Worm (Caenorhabditis elegans) whole organism, early embryonic: ENCODE results near the gene C09G9.5.

ENCODE experiments used
- B0310.2 ChIP-seq: sonication (generic microtip); optimal IDR thresholded peaks from 2 replicates; lab custom pipeline; 2016; ENCODE audit warnings: mild to moderate bottlenecking, missing genetic modification characterization, missing compliant biosample characterization
- F13C5.2 ChIP-seq: sonication (generic microtip); optimal IDR thresholded peaks from 2 replicates; lab custom pipeline; 2017; ENCODE audit warnings: mild to moderate bottlenecking, missing genetic modification characterization, inconsistent platforms, missing compliant biosample characterization
- aly-1 ChIP-seq: sonication (generic microtip); optimal IDR thresholded peaks from 2 replicates; lab custom pipeline; 2016; ENCODE audit warnings: missing genetic modification characterization, missing compliant biosample characterization
- ama-1 ChIP-seq: fragments of 150-350 bp; optimal IDR thresholded peaks from 2 replicates; lab custom pipeline; 2014
- ceh-13 ChIP-seq: fragments of 200-800 bp; sonication (Bioruptor generic); optimal IDR thresholded peaks from 2 replicates; lab custom pipeline; 2018; ENCODE audit warnings: mild to moderate bottlenecking, missing genetic modification characterization, missing compliant biosample characterization
- ceh-36 ChIP-seq: sonication (generic microtip); optimal IDR thresholded peaks from 2 replicates; lab custom pipeline; 2016; ENCODE audit warnings: missing genetic modification characterization, inconsistent platforms, missing compliant biosample characterization
- ets-7 ChIP-seq: sonication (generic microtip); optimal IDR thresholded peaks from 2 replicates; lab custom pipeline; 2016; ENCODE audit warnings: missing genotype, missing genetic modification characterization, missing compliant biosample characterization
- flt-1 ChIP-seq: fragments of 200-800 bp; sonication (Bioruptor generic); IDR thresholded peaks from 2 replicates; pipeline ENCODE4 v1.3.6; 2022; ENCODE audit warnings: missing genetic modification characterization, missing compliant biosample characterization
- hmbx-1 ChIP-seq: sonication (generic microtip); optimal IDR thresholded peaks from 2 replicates; lab custom pipeline; 2016; ENCODE audit warnings: mild to moderate bottlenecking, missing genetic modification characterization, missing compliant biosample characterization
- hmg-4 ChIP-seq: fragments of 200-800 bp; sonication (Bioruptor generic); optimal IDR thresholded peaks from 2 replicates; lab custom pipeline; 2018; ENCODE audit warnings: mild to moderate bottlenecking, missing genetic modification characterization, missing compliant biosample characterization
- hnd-1 ChIP-seq: sonication (generic microtip); optimal IDR thresholded peaks from 2 replicates; lab custom pipeline; 2016; ENCODE audit warnings: missing genetic modification characterization, missing compliant biosample characterization
- pes-1 ChIP-seq: fragments of 200-800 bp; sonication (Bioruptor generic); IDR thresholded peaks from 2 replicates; pipeline ENCODE4 v1.3.6; 2022; ENCODE audit warnings: missing genetic modification reagents, missing genetic modification characterization, missing compliant biosample characterization
- scrt-1 ChIP-seq: fragments of 200-800 bp; sonication (Bioruptor generic); IDR thresholded peaks from 2 replicates; pipeline ENCODE4 v1.3.6; 2022; ENCODE audit warnings: missing genetic modification characterization, missing compliant biosample characterization
- sea-1 ChIP-seq: fragments of 200-800 bp; sonication (Bioruptor generic); conservative IDR thresholded peaks from 2 replicates; pipeline ENCODE4 v1.3.6; 2022; ENCODE audit warnings: missing genetic modification characterization, missing compliant biosample characterization
- tbx-11 ChIP-seq: fragments of 200-800 bp; sonication (Bioruptor generic); IDR thresholded peaks from 2 replicates; pipeline ENCODE4 v1.3.6; 2022; ENCODE audit warnings: missing genetic modification characterization, missing compliant biosample characterization
- tbx-37 ChIP-seq: fragments of 200-800 bp; sonication (Bioruptor generic); conservative IDR thresholded peaks from 2 replicates; pipeline ENCODE4 v1.3.6; 2022; ENCODE audit warnings: missing genetic modification reagents, missing genetic modification characterization, missing compliant biosample characterization
- tra-4 ChIP-seq: sonication (generic microtip); optimal IDR thresholded peaks from 2 replicates; lab custom pipeline; 2017; ENCODE audit warnings: missing genetic modification characterization, missing compliant biosample characterization

Gene C09G9.5

ce11 chrIV:8923381-8923780 is 37.1 kb downstream of the C09G9.5 start:
- no peak for TF ChIP-seq pes-1 (GFP tag; lab: Robert Waterston, UW)
- TF ChIP-seq ets-7 (tag; lab: Kevin White, UChicago): no peak
- no peak for TF ChIP-seq sea-1 (GFP tag; lab: Robert Waterston, UW)
- no peak for TF ChIP-seq tbx-11 (GFP tag; lab: Robert Waterston, UW)
- TF ChIP-seq tbx-37: no peak
- TF ChIP-seq aly-1 (tag; lab: Kevin White, UChicago): no peak
- TF ChIP-seq scrt-1 (GFP tag; lab: Robert Waterston, UW): no peak
- no peak for TF ChIP-seq hmg-4 (GFP tag; lab: Kevin White, UChicago)
- TF ChIP-seq flt-1 (GFP tag; lab: Robert Waterston, UW): no peak
- no peak for TF ChIP-seq ceh-36 (tag; lab: Kevin White, UChicago)
- no peak for TF ChIP-seq hmbx-1
- no peak for TF ChIP-seq hnd-1 (tag; lab: Kevin White, UChicago)

ce11 chrIV:8924126-8924525 is 37.8 kb downstream of the C09G9.5 start:
- TF ChIP-seq scrt-1 (GFP tag; lab: Robert Waterston, UW): no peak
- TF ChIP-seq B0310.2: no peak
- TF ChIP-seq tbx-37: no peak
- TF ChIP-seq F13C5.2 (tag; lab: Kevin White, UChicago): no peak

ce11 chrIV:8925990-8926389 is 39.7 kb downstream of the C09G9.5 start, which contains the start of the genes D1046.2 and cfim-2:
Gene D1046.2 (minus strand): TSS chrIV:8926067.
Gene cfim-2 (plus strand): TSS chrIV:8926324.
- TF ChIP-seq tbx-37 (no peak), pes-1 (GFP tag; lab: Robert Waterston, UW) (no peak), scrt-1 (GFP tag; lab: Robert Waterston, UW) (no peak), tra-4 (tag; lab: Kevin White, UChicago) (no peak), ets-7 (tag; lab: Kevin White, UChicago) (no peak), B0310.2 (no peak), flt-1 (GFP tag; lab: Robert Waterston, UW) (no peak), sea-1 (GFP tag; lab: Robert Waterston, UW) (no peak), ceh-36 (tag; lab: Kevin White, UChicago) (no peak), ama-1 (lab: Kevin White, UChicago) (no peak), hnd-1 (tag; lab: Kevin White, UChicago) (no peak), hmg-4 (GFP tag; lab: Kevin White, UChicago) (no peak), tbx-11 (GFP tag; lab: Robert Waterston, UW) (no peak), F13C5.2 (tag; lab: Kevin White, UChicago) (no peak), ceh-13 (no peak), hmbx-1 (no peak), aly-1 (tag; lab: Kevin White, UChicago) (no peak)

ce11 chrIV:8926511-8926910 is 40.2 kb downstream of the C09G9.5 start:
- TF ChIP-seq B0310.2: no peak
- no peak for TF ChIP-seq sea-1 (GFP tag; lab: Robert Waterston, UW)
- no peak for TF ChIP-seq aly-1 (tag; lab: Kevin White, UChicago)
- TF ChIP-seq F13C5.2 (tag; lab: Kevin White, UChicago): no peak
- TF ChIP-seq pes-1 (GFP tag; lab: Robert Waterston, UW): no peak
- TF ChIP-seq hmbx-1: no peak
- no peak for TF ChIP-seq tbx-37
- no peak for TF ChIP-seq ceh-13
- no peak for TF ChIP-seq ceh-36 (tag; lab: Kevin White, UChicago)
- TF ChIP-seq tbx-11 (GFP tag; lab: Robert Waterston, UW): no peak
- no peak for TF ChIP-seq flt-1 (GFP tag; lab: Robert Waterston, UW)
- TF ChIP-seq hnd-1 (tag; lab: Kevin White, UChicago): no peak
- no peak for TF ChIP-seq hmg-4 (GFP tag; lab: Kevin White, UChicago)
- TF ChIP-seq ets-7 (tag; lab: Kevin White, UChicago): no peak
- no peak for TF ChIP-seq scrt-1 (GFP tag; lab: Robert Waterston, UW)
- TF ChIP-seq ama-1 (lab: Kevin White, UChicago): no peak
- TF ChIP-seq tra-4 (tag; lab: Kevin White, UChicago): no peak

ce11 chrIV:8927093-8927492 is 40.8 kb downstream of the C09G9.5 start:
- TF ChIP-seq pes-1 (GFP tag; lab: Robert Waterston, UW) (peak; percentile 97), flt-1 (GFP tag; lab: Robert Waterston, UW) (peak; percentile 97), hmg-4 (GFP tag; lab: Kevin White, UChicago) (peak; percentile 98), ama-1 (lab: Kevin White, UChicago) (no peak), aly-1 (tag; lab: Kevin White, UChicago) (peak; percentile 98), ets-7 (tag; lab: Kevin White, UChicago) (peak; percentile 94), B0310.2 (peak; percentile 97), sea-1 (GFP tag; lab: Robert Waterston, UW) (peak; percentile 99), ceh-13 (peak; percentile 92), hnd-1 (tag; lab: Kevin White, UChicago) (peak; percentile 86), tbx-11 (GFP tag; lab: Robert Waterston, UW) (peak; percentile 99), F13C5.2 (tag; lab: Kevin White, UChicago) (peak; percentile 96), tbx-37 (peak; percentile 93), scrt-1 (GFP tag; lab: Robert Waterston, UW) (peak; percentile 95), tra-4 (tag; lab: Kevin White, UChicago) (peak; percentile 97), ceh-36 (tag; lab: Kevin White, UChicago) (peak; percentile 95), hmbx-1 (peak; percentile 91)

- TF ChIP-seq ama-1 (lab: Kevin White, UChicago): no peak
- no peak for TF ChIP-seq scrt-1 (GFP tag; lab: Robert Waterston, UW)
- no peak for TF ChIP-seq tbx-11 (GFP tag; lab: Robert Waterston, UW)
- no peak for TF ChIP-seq tra-4 (tag; lab: Kevin White, UChicago)
- no peak for TF ChIP-seq hmg-4 (GFP tag; lab: Kevin White, UChicago)
- TF ChIP-seq hmbx-1: no peak
- TF ChIP-seq sea-1 (GFP tag; lab: Robert Waterston, UW): no peak
- no peak for TF ChIP-seq tbx-37
- no peak for TF ChIP-seq aly-1 (tag; lab: Kevin White, UChicago)
- TF ChIP-seq hnd-1 (tag; lab: Kevin White, UChicago): no peak
- TF ChIP-seq F13C5.2 (tag; lab: Kevin White, UChicago): no peak
- TF ChIP-seq ceh-13: no peak
- TF ChIP-seq pes-1 (GFP tag; lab: Robert Waterston, UW): no peak
- TF ChIP-seq ets-7 (tag; lab: Kevin White, UChicago): no peak
- no peak for TF ChIP-seq flt-1 (GFP tag; lab: Robert Waterston, UW)
- TF ChIP-seq ceh-36 (tag; lab: Kevin White, UChicago): no peak
These were observed 43.7 kb downstream of the C09G9.5 start, which contains the start of the genes D1046.18 and slc-25A26 for ce11 chrIV:8929942-8930492. Gene D1046.18 (plus strand): TSS chrIV:8930242. Gene slc-25A26 (plus strand): TSS chrIV:8930442.
